Worm (Caenorhabditis elegans): ENCODE data around the gene bus-8A.

- TF ChIP-seq hmg-4 (GFP tag; optimal IDR thresholded peaks at IDR 0.05), result no peak
- no peak for TF ChIP-seq B0310.2 (tag; optimal IDR thresholded peaks at IDR 0.05)
- no peak for TF ChIP-seq tbx-11 (GFP tag; IDR thresholded peaks at IDR 0.05)
- no peak for TF ChIP-seq pes-1 (GFP tag; IDR thresholded peaks at IDR 0.05)
- no peak for TF ChIP-seq hmbx-1 (tag; optimal IDR thresholded peaks at IDR 0.05)
- no peak for TF ChIP-seq tra-4 (tag; optimal IDR thresholded peaks at IDR 0.05)
- TF ChIP-seq ama-1 (optimal IDR thresholded peaks at IDR 0.05), result no peak
- TF ChIP-seq ceh-13 (GFP tag; optimal IDR thresholded peaks at IDR 0.05), result no peak
- no peak for TF ChIP-seq tbx-37 (GFP tag; conservative IDR thresholded peaks at IDR 0.05)
- TF ChIP-seq flt-1 (GFP tag; IDR thresholded peaks at IDR 0.05), result no peak
- TF ChIP-seq ceh-36 (tag; optimal IDR thresholded peaks at IDR 0.05), result no peak
- no peak for TF ChIP-seq aly-1 (tag; optimal IDR thresholded peaks at IDR 0.05)
- no peak for TF ChIP-seq hnd-1 (tag; optimal IDR thresholded peaks at IDR 0.05)
Observed at ce11 chrX:5512707-5513106, 20.0 kb downstream of the bus-8A start.

All from whole organism, early embryonic.